Worm (Caenorhabditis elegans): ENCODE results near the gene M04B2.4.

The M04B2.4 gene

DNA sequence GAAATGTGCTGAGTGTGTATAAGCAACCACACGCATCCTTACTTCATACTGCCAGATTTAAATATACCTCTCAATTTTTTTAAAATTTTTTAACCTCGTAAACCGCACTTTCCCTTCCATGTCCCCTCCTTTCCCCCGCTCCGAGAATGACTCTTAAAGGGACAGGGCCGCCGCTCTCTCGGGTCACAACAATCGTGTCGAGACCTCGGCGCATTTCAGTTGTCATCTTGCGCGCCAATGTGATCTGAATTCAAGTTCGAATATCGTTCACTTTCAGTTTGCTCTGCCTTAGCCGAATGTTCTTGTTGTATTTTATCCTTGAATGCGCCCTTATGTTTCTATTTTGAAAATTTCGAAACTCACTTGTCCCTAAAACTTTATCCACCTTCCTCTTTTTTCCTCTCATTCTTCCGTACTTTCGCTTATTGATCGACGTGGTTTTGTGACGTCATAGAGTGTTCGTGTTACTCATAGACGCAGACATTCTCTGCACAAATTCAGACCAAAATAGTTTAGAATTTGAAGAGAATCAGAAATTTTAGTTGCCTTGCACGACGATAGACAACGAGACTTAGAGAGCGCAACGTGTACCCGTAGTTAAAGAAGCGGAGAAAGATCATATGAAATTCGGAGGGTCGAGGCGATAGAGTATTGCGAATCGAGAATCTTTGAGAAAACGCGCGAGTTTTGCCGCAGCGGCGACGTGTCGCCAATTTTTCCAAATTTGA lies 1.6 kb upstream of the M04B2.4 start (continued):
- TF ChIP-seq lin-40 (tag; optimal IDR thresholded peaks at IDR 0.05) (peak; percentile 70), let-526 (GFP tag; IDR thresholded peaks at IDR 0.05) (no peak), B0019.2 (GFP tag; conservative IDR thresholded peaks at IDR 0.05) (no peak), mxl-1 (tag; optimal IDR thresholded peaks at IDR 0.05) (no peak), nhr-120 (GFP tag; IDR thresholded peaks at IDR 0.05) (no peak), nfya-1 (tag; optimal IDR thresholded peaks at IDR 0.05; ENCODE audit: borderline replicate concordance, insufficient read depth) (no peak), snpc-3.4 (tag; optimal IDR thresholded peaks at IDR 0.05) (no peak)

- TF ChIP-seq ztf-18 (tag; optimal IDR thresholded peaks at IDR 0.05) (no peak), hlh-12 (tag; optimal IDR thresholded peaks at IDR 0.05) (no peak)
Measured at ce11 chrIV:11510664-11511063, 10.2 kb downstream of the M04B2.4 start, which contains the start of gene M04B2.6. TSS of gene M04B2.6 (minus strand) at chrIV:11510764.

DNA sequence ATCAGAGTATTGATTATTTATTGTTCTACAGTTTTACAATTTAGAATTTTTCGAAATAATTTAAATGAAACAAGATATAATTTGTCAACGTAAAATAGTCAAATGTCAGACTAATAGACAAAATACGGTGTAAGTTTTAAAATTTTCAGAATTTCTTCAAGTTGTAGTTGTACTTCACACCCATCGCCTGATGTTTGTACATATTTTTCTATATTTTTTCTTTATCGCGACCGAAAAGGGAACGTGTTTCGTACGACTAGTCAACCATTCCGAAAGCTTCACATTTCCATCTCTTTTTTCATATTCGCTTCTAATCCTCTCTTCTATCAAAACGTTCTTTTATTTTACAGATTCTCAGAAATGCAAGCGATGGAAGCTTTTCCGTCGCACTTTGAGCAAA lies 16.4 kb downstream of the M04B2.4 start, which contains the start of gene twk-25:
Gene twk-25 (plus strand): TSS at position 301 of the 400 bp plus-strand sequence.
- TF ChIP-seq C17E4.6 (GFP tag; IDR thresholded peaks at IDR 0.05) (no peak), nhr-120 (GFP tag; IDR thresholded peaks at IDR 0.05) (no peak), ceh-91 (GFP tag; IDR thresholded peaks at IDR 0.05) (no peak), egl-44 (GFP tag; IDR thresholded peaks at IDR 0.05) (no peak), hmg-20 (GFP tag; IDR thresholded peaks at IDR 0.05) (no peak)

- TF ChIP-seq somi-1 (GFP tag; optimal IDR thresholded peaks at IDR 0.05), result no peak
- no peak for TF ChIP-seq B0261.1 (tag; optimal IDR thresholded peaks at IDR 0.05)
- TF ChIP-seq cebp-2 (GFP tag; IDR thresholded peaks at IDR 0.05), result no peak
- TF ChIP-seq snpc-1.3 (tag; optimal IDR thresholded peaks at IDR 0.05; ENCODE audit: insufficient read depth), result no peak
- no peak for TF ChIP-seq aptf-2 (GFP tag; conservative IDR thresholded peaks at IDR 0.05)
- TF ChIP-seq ztf-28 (GFP tag; IDR thresholded peaks at IDR 0.05), result no peak
- no peak for TF ChIP-seq C17E4.6 (GFP tag; IDR thresholded peaks at IDR 0.05)
- TF ChIP-seq ztf-3 (GFP tag; optimal IDR thresholded peaks at IDR 0.05), result no peak
- no peak for TF ChIP-seq let-526 (GFP tag; IDR thresholded peaks at IDR 0.05)
- TF ChIP-seq unc-62 (GFP tag; optimal IDR thresholded peaks at IDR 0.05), result no peak
- TF ChIP-seq ceh-100 (GFP tag; IDR thresholded peaks at IDR 0.05), result no peak
- TF ChIP-seq pbrm-1 (GFP tag; IDR thresholded peaks at IDR 0.05), result no peak
- no peak for TF ChIP-seq ceh-27 (GFP tag; optimal IDR thresholded peaks at IDR 0.05)
- TF ChIP-seq F57C9.4 (tag; optimal IDR thresholded peaks at IDR 0.05), result no peak
- no peak for TF ChIP-seq lin-35 (GFP tag; optimal IDR thresholded peaks at IDR 0.05)
Measured at ce11 chrIV:11503654-11504053, 17.2 kb downstream of the M04B2.4 start.

DNA sequence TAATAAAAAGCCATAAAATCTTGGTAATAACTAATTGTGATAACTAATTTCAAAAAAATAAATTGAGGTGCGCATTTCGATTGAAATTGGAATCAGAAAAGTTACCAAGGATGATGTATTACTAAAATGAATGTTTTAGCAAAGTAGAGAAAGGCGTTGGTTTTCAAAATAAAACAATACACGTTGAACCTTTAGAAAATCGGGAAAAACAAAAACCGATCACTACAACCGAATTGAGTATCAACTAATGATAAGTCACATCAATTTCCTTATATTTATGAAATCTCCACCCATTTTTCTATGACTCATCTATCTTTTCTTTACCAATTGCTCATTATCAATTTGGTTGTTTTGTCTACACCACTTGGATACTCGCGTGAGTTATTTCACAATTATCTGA lies 20.4 kb downstream of the M04B2.4 start, which contains the start of gene H21P03.10:
Gene H21P03.10 (plus strand): TSS at position 301 of the 400 bp plus-strand sequence.
- TF ChIP-seq rpc-1 (optimal IDR thresholded peaks at IDR 0.05) (no peak), rpc-1 (tag; optimal IDR thresholded peaks at IDR 0.05) (no peak), hmg-1.2 (GFP tag; IDR thresholded peaks at IDR 0.05) (no peak), aptf-3 (GFP tag; IDR thresholded peaks at IDR 0.05) (no peak), ztf-25 (GFP tag; IDR thresholded peaks at IDR 0.05) (no peak), Y53F4B.3 (GFP tag; IDR thresholded peaks at IDR 0.05) (no peak), cebp-1 (GFP tag; IDR thresholded peaks at IDR 0.05) (no peak), cebp-1 (tag; optimal IDR thresholded peaks at IDR 0.05) (no peak), fkh-3 (tag; optimal IDR thresholded peaks at IDR 0.05) (no peak), ekl-4 (GFP tag; IDR thresholded peaks at IDR 0.05) (no peak), B0035.1 (tag; optimal IDR thresholded peaks at IDR 0.05) (no peak), madf-8 (GFP tag; conservative IDR thresholded peaks at IDR 0.05) (no peak), nhr-80 (tag; optimal IDR thresholded peaks at IDR 0.05) (no peak), ztf-6 (GFP tag; IDR thresholded peaks at IDR 0.05) (no peak), ztf-28 (GFP tag; IDR thresholded peaks at IDR 0.05) (no peak), tbp1 (GFP tag; optimal IDR thresholded peaks at IDR 0.05) (no peak), ccch-3 (GFP tag; optimal IDR thresholded peaks at IDR 0.05) (no peak), lag-1 (GFP tag; IDR thresholded peaks at IDR 0.05) (no peak)

Data from whole organism, young adult.